Worm (Caenorhabditis elegans): ENCODE results near the gene T24D8.6.

DNA sequence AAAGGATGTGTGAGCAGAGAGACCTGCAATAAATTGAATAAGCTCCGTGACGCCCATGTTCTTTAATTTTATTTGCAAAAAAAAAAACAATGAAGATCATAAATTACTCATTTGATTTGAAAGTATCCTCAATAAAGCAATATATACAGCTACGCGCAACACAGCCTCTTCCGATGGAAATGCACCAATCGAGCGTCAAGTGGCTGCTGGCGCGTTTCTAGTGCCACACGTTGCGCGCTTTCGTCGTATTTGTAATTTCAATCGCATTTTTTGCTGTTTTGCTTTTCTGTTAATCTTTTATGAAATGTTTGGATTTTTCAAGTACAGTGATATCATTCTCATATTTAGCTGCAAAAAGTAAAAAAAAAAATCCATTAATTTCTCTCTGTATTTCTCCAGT lies 16.4 kb upstream of the T24D8.6 start:
- no peak for TF ChIP-seq nhr-76 (tag; optimal IDR thresholded peaks at IDR 0.05)
- no peak for TF ChIP-seq tbx-2 (tag; optimal IDR thresholded peaks at IDR 0.05)
- no peak for TF ChIP-seq unc-62 (GFP tag; optimal IDR thresholded peaks at IDR 0.05)
- TF ChIP-seq ztf-4 (tag; optimal IDR thresholded peaks at IDR 0.05): no peak
- TF ChIP-seq nhr-237 (tag; optimal IDR thresholded peaks at IDR 0.05): no peak
- TF ChIP-seq snpc-4 (tag; optimal IDR thresholded peaks at IDR 0.05): peak; percentile 51
